Worm (Caenorhabditis elegans) whole organism, late embryonic: ENCODE results near the gene K10G9.2.
A peak's percentile ranks its signal among the peaks of the same experiment; 100 is the strongest.

Experiments
- C38D4.7 ChIP-seq: fragments of 200-800 bp; sonication (Bioruptor generic); optimal IDR thresholded peaks from 2 replicates; lab custom pipeline; 2018; ENCODE audit warnings: mild to moderate bottlenecking, missing genetic modification characterization, moderate library complexity, missing compliant biosample characterization
- F13H6.1 ChIP-seq: sonication (generic microtip); optimal IDR thresholded peaks from 2 replicates; lab custom pipeline; 2016; ENCODE audit warnings: missing genetic modification characterization, missing compliant biosample characterization
- K09A11.1 ChIP-seq: sonication (generic microtip); optimal IDR thresholded peaks from 2 replicates; lab custom pipeline; 2017; ENCODE audit warnings: antibody characterized with exemption, mild to moderate bottlenecking, missing genetic modification characterization, missing compliant biosample characterization; ENCODE audit not compliant: insufficient read depth
- T23F11.4 ChIP-seq: fragments of 200-800 bp; sonication (Bioruptor generic); optimal IDR thresholded peaks from 2 replicates; lab custom pipeline; 2018; ENCODE audit warnings: mild to moderate bottlenecking, missing genetic modification characterization, missing compliant biosample characterization
- Y22D7AL.16 ChIP-seq: sonication (generic microtip); optimal IDR thresholded peaks from 2 replicates; lab custom pipeline; 2016; ENCODE audit warnings: missing genetic modification characterization, missing compliant biosample characterization
- ahr-1 ChIP-seq: sonication (generic microtip); optimal IDR thresholded peaks from 2 replicates; lab custom pipeline; 2016; ENCODE audit warnings: missing genetic modification characterization, missing compliant biosample characterization
- ama-1 ChIP-seq: fragments of 150-350 bp; optimal IDR thresholded peaks from 2 replicates; lab custom pipeline; 2014
- ceh-14 ChIP-seq: sonication (generic microtip); optimal IDR thresholded peaks from 2 replicates; lab custom pipeline; 2016; ENCODE audit warnings: missing genotype, missing genetic modification characterization, missing compliant biosample characterization
- ceh-2 ChIP-seq: sonication (generic microtip); optimal IDR thresholded peaks from 2 replicates; lab custom pipeline; 2016; ENCODE audit warnings: missing genotype, missing genetic modification characterization, missing compliant biosample characterization
- ceh-22 ChIP-seq: sonication (generic microtip); optimal IDR thresholded peaks from 2 replicates; lab custom pipeline; 2017; ENCODE audit warnings: missing biosample characterization, missing genetic modification characterization
- ceh-30 ChIP-seq: fragments of 150-350 bp; optimal IDR thresholded peaks from 2 replicates; lab custom pipeline; 2014; ENCODE audit warnings: missing biosample characterization, missing genetic modification characterization
- ceh-31 ChIP-seq: sonication (generic microtip); optimal IDR thresholded peaks from 2 replicates; lab custom pipeline; 2016; ENCODE audit warnings: missing genetic modification characterization, missing compliant biosample characterization
- ceh-34 ChIP-seq: sonication (generic microtip); optimal IDR thresholded peaks from 2 replicates; lab custom pipeline; 2016; ENCODE audit warnings: mild to moderate bottlenecking, missing genetic modification characterization, missing compliant biosample characterization
- ceh-45 ChIP-seq: fragments of 200-800 bp; sonication (Bioruptor generic); IDR thresholded peaks from 2 replicates; pipeline ENCODE4 v1.3.6; 2022; ENCODE audit warnings: missing genetic modification reagents, missing genetic modification characterization, missing compliant biosample characterization
- che-1 ChIP-seq: sonication (generic microtip); optimal IDR thresholded peaks from 2 replicates; lab custom pipeline; 2016; ENCODE audit warnings: mild to moderate bottlenecking, missing genetic modification characterization, missing compliant biosample characterization
- dmd-4 ChIP-seq: sonication (generic microtip); optimal IDR thresholded peaks from 2 replicates; lab custom pipeline; 2016; ENCODE audit warnings: borderline replicate concordance, missing genetic modification characterization, missing compliant biosample characterization
- dve-1 ChIP-seq: sonication (generic microtip); optimal IDR thresholded peaks from 2 replicates; lab custom pipeline; 2017; ENCODE audit warnings: antibody characterized with exemption, mild to moderate bottlenecking, missing genetic modification characterization, missing compliant biosample characterization
- elt-4 ChIP-seq: sonication (generic microtip); optimal IDR thresholded peaks from 2 replicates; lab custom pipeline; 2016; ENCODE audit warnings: missing genetic modification characterization, missing compliant biosample characterization
- eyg-1 ChIP-seq: sonication (generic microtip); optimal IDR thresholded peaks from 2 replicates; lab custom pipeline; 2016; ENCODE audit warnings: missing genotype, missing genetic modification characterization, missing compliant biosample characterization
- fax-1 ChIP-seq: sonication (generic microtip); optimal IDR thresholded peaks from 2 replicates; lab custom pipeline; 2016; ENCODE audit warnings: missing genotype, missing genetic modification characterization, missing compliant biosample characterization
- fkh-10 ChIP-seq: fragments of 150-350 bp; optimal IDR thresholded peaks from 2 replicates; lab custom pipeline; 2014; ENCODE audit warnings: missing biosample characterization, missing genetic modification reagents, missing genetic modification characterization
- gmeb-2 ChIP-seq: sonication (generic microtip); optimal IDR thresholded peaks from 2 replicates; lab custom pipeline; 2016; ENCODE audit warnings: missing genetic modification characterization, inconsistent platforms, missing compliant biosample characterization
- hlh-13 ChIP-seq: fragments of 200-800 bp; sonication (Bioruptor generic); optimal IDR thresholded peaks from 2 replicates; lab custom pipeline; 2018; ENCODE audit warnings: mild to moderate bottlenecking, missing genetic modification characterization, missing compliant biosample characterization
- lim-6 ChIP-seq: sonication (generic microtip); optimal IDR thresholded peaks from 2 replicates; lab custom pipeline; 2016; ENCODE audit warnings: missing genetic modification characterization, missing compliant biosample characterization
- madf-2 ChIP-seq: sonication (generic microtip); optimal IDR thresholded peaks from 2 replicates; lab custom pipeline; 2017; ENCODE audit warnings: missing genetic modification characterization, missing compliant biosample characterization
- nfya-1 ChIP-seq: sonication (generic microtip); optimal IDR thresholded peaks from 2 replicates; lab custom pipeline; 2017; ENCODE audit warnings: missing genetic modification characterization, mild to moderate bottlenecking, missing compliant biosample characterization, antibody characterized with exemption, moderate library complexity
- nhr-11 ChIP-seq: fragments of 150-350 bp; optimal IDR thresholded peaks from 2 replicates; lab custom pipeline; 2014; ENCODE audit warnings: missing biosample characterization, missing genetic modification characterization
- npax-4 ChIP-seq: sonication (generic microtip); optimal IDR thresholded peaks from 2 replicates; lab custom pipeline; 2016; ENCODE audit warnings: missing genetic modification characterization, missing compliant biosample characterization
- pros-1 ChIP-seq: fragments of 150-350 bp; optimal IDR thresholded peaks from 2 replicates; lab custom pipeline; 2014; ENCODE audit warnings: missing biosample characterization, missing genetic modification reagents, missing genetic modification characterization
- ref-2 ChIP-seq: sonication (generic microtip); optimal IDR thresholded peaks from 2 replicates; lab custom pipeline; 2016; ENCODE audit warnings: missing genetic modification characterization, missing compliant biosample characterization
- sox-2 ChIP-seq: fragments of 200-800 bp; sonication (Bioruptor generic); IDR thresholded peaks from 2 replicates; pipeline ENCODE4 v1.3.6; 2022; ENCODE audit warnings: missing genetic modification reagents, missing genetic modification characterization, missing compliant biosample characterization
- syd-9 ChIP-seq: sonication (generic microtip); optimal IDR thresholded peaks from 2 replicates; lab custom pipeline; 2016; ENCODE audit warnings: mild to moderate bottlenecking, missing genetic modification characterization, moderate library complexity, missing compliant biosample characterization
- tbx-2 ChIP-seq: sonication (generic microtip); optimal IDR thresholded peaks from 2 replicates; lab custom pipeline; 2016; ENCODE audit warnings: missing genetic modification characterization, missing compliant biosample characterization
- tbx-7 ChIP-seq: sonication (generic microtip); optimal IDR thresholded peaks from 2 replicates; lab custom pipeline; 2016; ENCODE audit warnings: missing genotype, missing genetic modification characterization, missing compliant biosample characterization
- unc-55 ChIP-seq: sonication (generic microtip); optimal IDR thresholded peaks from 2 replicates; lab custom pipeline; 2017; ENCODE audit warnings: missing biosample characterization, missing genetic modification reagents, missing genetic modification characterization

Gene K10G9.2

DNA sequence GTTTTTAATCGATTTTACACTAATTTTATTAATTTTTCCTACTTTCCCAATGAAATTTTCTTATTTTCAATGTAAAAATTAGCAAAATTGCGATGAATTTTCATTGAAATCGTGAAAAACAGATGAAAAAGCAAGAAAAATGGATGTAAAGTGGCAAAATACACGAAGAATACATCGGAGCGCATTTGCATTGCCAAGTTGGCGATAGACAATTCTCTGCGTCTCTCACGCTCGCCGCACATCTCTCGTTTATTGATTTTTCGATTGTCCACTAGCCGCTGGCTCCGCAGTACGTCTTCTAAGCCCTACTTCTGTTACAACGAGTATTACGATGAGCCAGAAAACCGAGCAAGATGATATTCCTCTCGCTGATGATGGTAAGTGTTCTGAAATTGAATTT lies 33.0 kb downstream of the K10G9.2 start, which contains the start of gene unc-69 (continued):
- no peak for TF ChIP-seq pros-1 (tag; lab: Kevin White, UChicago)
- TF ChIP-seq T23F11.4 (GFP tag; lab: Kevin White, UChicago): no peak
- peak; percentile 10 for TF ChIP-seq unc-55 (GFP tag; lab: Kevin White, UChicago)
- no peak for TF ChIP-seq fkh-10 (GFP tag; lab: Kevin White, UChicago)
- no peak for TF ChIP-seq eyg-1 (tag; lab: Kevin White, UChicago)
- TF ChIP-seq ref-2 (tag; lab: Kevin White, UChicago): peak; percentile 30
- no peak for TF ChIP-seq fax-1 (tag; lab: Kevin White, UChicago)
- no peak for TF ChIP-seq tbx-2
- TF ChIP-seq che-1 (tag; lab: Kevin White, UChicago): no peak
- peak; percentile 75 for TF ChIP-seq nfya-1 (tag; lab: Kevin White, UChicago)
- peak; percentile 2 for TF ChIP-seq dve-1 (tag; lab: Kevin White, UChicago)
- peak; percentile 30 for TF ChIP-seq ceh-34
- TF ChIP-seq elt-4: no peak
- no peak for TF ChIP-seq ceh-30 (tag; lab: Kevin White, UChicago)
- TF ChIP-seq dmd-4: no peak
- TF ChIP-seq ahr-1 (tag; lab: Kevin White, UChicago): no peak
- no peak for TF ChIP-seq ama-1
- TF ChIP-seq madf-2 (tag; lab: Kevin White, UChicago): no peak
- TF ChIP-seq F13H6.1 (tag; lab: Kevin White, UChicago): no peak
- no peak for TF ChIP-seq lim-6 (tag; lab: Kevin White, UChicago)
- TF ChIP-seq K09A11.1 (tag; lab: Kevin White, UChicago): no peak
- no peak for TF ChIP-seq ceh-2 (tag; lab: Kevin White, UChicago)
- TF ChIP-seq nhr-11 (tag; lab: Kevin White, UChicago): no peak
- TF ChIP-seq ceh-22 (tag; lab: Kevin White, UChicago): no peak
- TF ChIP-seq C38D4.7: no peak
- TF ChIP-seq gmeb-2 (tag; lab: Kevin White, UChicago): no peak

DNA sequence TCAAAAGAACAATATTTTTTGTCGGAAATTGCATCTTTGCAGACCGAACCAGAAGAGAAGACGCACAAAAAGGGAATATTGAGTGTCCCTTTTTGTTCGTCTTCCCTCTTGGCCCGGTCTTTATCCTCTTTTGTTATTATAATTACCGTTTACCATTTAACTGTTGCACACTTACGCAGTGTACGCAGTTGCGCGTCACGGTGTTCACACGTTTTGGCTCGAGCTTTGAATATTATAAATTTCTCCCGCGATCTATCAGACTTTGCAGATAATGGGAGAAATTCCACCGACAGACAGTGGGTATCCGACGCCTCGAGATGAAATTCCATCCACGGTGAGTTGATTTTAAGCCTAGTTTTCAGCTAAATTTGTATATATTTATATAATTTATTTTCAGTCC lies 35.1 kb downstream of the K10G9.2 start, which contains the start of gene sas-7:
sas-7 (plus strand) TSS at position 232 of the 400 bp plus-strand sequence.
- TF ChIP-seq syd-9: no peak
- no peak for TF ChIP-seq Y22D7AL.16 (tag; lab: Kevin White, UChicago)
- TF ChIP-seq ceh-45 (GFP tag; lab: Robert Waterston, UW): no peak
- no peak for TF ChIP-seq npax-4 (tag; lab: Kevin White, UChicago)

DNA sequence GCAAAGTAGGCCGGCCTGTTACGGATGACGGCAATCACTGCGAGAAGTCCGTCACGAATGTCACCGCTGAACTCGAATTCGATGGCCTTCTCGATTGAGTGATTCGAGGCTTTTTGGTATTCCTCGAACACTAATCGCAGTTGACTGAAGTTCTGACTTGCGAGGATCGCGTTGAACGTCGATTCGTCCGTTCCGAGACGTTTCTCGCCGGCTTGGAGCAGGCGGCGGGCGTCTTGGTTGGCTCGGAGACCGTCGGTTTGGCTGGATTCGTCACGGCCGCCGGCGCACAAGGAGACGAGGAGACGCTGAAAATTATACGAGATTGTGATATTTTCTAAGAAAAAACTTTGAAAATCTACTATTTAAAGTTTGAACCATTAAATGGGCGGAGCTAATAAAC lies 40.6 kb downstream of the K10G9.2 start:
- TF ChIP-seq pros-1 (tag; lab: Kevin White, UChicago) (no peak), gmeb-2 (tag; lab: Kevin White, UChicago) (no peak), tbx-7 (tag; lab: Kevin White, UChicago) (no peak), ceh-31 (no peak), T23F11.4 (GFP tag; lab: Kevin White, UChicago) (no peak), hlh-13 (no peak)

DNA sequence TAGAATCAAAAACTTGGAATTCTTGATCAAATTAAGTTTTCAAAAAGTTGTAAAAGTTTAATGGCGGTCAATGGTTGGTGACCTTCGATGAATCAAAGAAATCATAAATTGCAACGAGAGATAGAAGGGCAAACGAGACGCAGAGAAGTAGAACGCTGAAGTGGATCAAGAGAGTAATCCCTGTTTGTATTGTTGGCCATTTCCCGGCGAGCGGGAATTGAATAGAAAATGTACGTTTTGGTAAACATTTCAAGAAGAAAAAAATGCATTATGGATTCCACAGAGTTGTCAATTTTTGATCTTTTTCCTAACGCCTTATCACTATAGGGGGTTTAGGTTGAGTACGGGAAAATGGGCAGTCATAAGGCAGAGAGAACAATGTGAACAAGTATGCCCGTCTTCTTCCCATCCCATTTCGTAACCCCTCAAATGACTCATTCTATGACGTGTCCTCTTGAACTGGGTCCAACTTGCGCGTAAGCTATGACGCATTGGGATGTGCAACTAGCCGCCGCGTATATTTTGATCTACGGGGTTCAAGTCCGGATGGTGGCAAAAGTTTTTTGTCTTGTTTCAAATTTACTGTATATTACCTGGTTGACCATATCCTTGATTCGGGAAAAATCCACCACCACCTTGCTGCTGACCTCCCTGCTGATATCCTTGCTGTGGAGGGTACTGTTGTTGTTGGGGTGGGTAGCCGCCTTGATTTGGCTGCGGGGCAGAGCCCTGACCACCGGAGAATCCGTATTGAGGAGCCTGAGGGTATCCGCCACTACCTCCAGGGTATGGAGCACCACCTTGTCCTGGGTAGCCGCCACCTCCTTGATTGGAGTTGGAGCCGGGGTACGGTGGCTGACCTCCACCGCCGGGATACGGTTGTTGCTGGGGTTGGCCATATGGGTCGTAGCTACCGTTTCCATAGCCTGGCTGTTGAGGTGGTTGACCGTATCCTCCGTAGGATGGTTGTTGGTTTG lies 43.1 kb downstream of the K10G9.2 start:
- TF ChIP-seq nfya-1 (tag; lab: Kevin White, UChicago) (peak; percentile 2), ceh-14 (tag; lab: Kevin White, UChicago) (no peak), sox-2 (GFP tag; lab: Robert Waterston, UW) (0 out of 2 replicates have a peak, but pooled peaks have one; percentile 13), madf-2 (tag; lab: Kevin White, UChicago) (no peak)
